Worm (Caenorhabditis elegans): ENCODE data around the gene egl-9.

The egl-9 gene

ce11 chrV:10468190-10468589 is at the start of gene egl-9:
Gene egl-9, plus strand, starts transcription at chrV:10468517.
- TF ChIP-seq unc-62 (GFP tag; optimal IDR thresholded peaks at IDR 0.05) = no peak

- TF ChIP-seq unc-62 (GFP tag; optimal IDR thresholded peaks at IDR 0.05) = no peak
These were observed 49.4 kb upstream of the egl-9 start, which contains the start of gene F15H10.5 for ce11 chrV:10418961-10419360. Gene F15H10.5, minus strand, starts transcription at chrV:10419061.

DNA sequence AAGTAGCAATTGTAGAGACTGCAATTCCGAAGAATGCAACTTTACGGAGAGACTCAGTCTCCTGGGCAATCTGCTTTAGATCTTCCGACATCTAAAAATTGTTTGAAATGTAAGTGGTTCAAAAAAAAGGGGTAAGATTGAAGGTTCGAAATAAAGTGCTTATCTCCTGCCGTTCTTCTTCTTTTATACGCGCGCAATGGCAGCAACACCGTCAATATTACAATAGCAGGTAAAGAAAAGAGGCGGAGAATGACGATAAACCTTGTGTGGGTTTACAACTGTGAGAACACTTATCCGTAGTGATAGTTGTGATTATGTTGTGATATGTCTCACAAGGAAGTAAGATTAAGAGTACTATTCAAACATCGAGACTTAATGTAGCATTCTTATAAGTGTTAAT is 46.5 kb upstream of the egl-9 start, which contains the start of gene col-13:
Gene col-13, minus strand, starts transcription at position 101 of the 400 bp plus-strand sequence.
- TF ChIP-seq unc-62 (GFP tag; optimal IDR thresholded peaks at IDR 0.05) = no peak

DNA sequence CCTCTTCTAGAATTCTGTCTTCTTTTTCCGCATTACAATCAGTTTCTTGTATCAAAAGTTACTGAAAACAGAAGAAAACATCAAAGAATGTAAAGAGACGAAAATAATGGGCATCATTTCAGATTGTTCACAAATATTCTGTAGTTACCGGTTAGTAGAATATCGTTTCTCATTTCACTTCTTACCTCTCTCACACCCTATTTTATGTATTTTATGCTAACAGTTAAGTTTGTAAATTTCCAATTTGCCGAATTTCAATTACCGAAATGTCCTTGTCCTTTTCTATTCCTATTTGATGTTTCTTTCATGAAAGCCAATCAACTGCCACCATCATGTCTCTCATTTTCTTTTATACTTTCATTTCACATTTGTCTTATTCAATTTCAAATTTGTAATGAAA is 44.8 kb upstream of the egl-9 start:
- TF ChIP-seq unc-62 (GFP tag; optimal IDR thresholded peaks at IDR 0.05) = no peak

ce11 chrV:10425098-10425497 is 43.2 kb upstream of the egl-9 start, which contains the start of gene col-12:
Gene col-12, minus strand, starts transcription at chrV:10425198.
- no peak for TF ChIP-seq unc-62 (GFP tag; optimal IDR thresholded peaks at IDR 0.05)

ce11 chrV:10426253-10426652 is 42.1 kb upstream of the egl-9 start, which contains the start of gene apc-10:
Gene apc-10, minus strand, starts transcription at chrV:10426353.
- TF ChIP-seq unc-62 (GFP tag; optimal IDR thresholded peaks at IDR 0.05) = no peak

ce11 chrV:10428608-10429007 is 39.7 kb upstream of the egl-9 start, which contains the start of gene tag-314:
Gene tag-314, minus strand, starts transcription at chrV:10428708.
- no peak for TF ChIP-seq unc-62 (GFP tag; optimal IDR thresholded peaks at IDR 0.05)

DNA sequence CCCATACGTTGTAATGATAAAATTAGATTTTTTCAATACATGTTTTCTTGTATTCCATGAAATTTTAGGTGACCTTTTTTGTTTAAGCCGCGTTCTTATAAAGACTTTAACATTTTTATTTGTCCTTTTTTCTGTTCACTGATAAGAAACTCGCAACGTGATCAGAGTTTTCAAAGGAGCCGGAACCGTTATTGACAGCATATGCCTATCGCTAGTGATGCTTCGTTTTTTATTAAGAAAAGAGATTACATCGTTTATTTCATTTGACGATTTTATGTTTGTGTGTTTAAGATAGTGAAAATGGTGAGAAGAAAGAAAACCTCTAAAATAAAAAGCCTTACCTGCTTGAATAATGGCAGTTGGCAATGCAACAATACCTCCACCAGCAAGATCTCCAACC is 35.7 kb upstream of the egl-9 start:
- TF ChIP-seq unc-62 (GFP tag; optimal IDR thresholded peaks at IDR 0.05) = no peak

- no peak for TF ChIP-seq unc-62 (GFP tag; optimal IDR thresholded peaks at IDR 0.05)
These were observed 34.6 kb upstream of the egl-9 start, which contains the start of gene Y32F6A.4 for ce11 chrV:10433721-10434120. Gene Y32F6A.4, minus strand, starts transcription at chrV:10434067.

ce11 chrV:10435198-10435597 is 33.1 kb upstream of the egl-9 start:
- TF ChIP-seq unc-62 (GFP tag; optimal IDR thresholded peaks at IDR 0.05) = no peak

DNA sequence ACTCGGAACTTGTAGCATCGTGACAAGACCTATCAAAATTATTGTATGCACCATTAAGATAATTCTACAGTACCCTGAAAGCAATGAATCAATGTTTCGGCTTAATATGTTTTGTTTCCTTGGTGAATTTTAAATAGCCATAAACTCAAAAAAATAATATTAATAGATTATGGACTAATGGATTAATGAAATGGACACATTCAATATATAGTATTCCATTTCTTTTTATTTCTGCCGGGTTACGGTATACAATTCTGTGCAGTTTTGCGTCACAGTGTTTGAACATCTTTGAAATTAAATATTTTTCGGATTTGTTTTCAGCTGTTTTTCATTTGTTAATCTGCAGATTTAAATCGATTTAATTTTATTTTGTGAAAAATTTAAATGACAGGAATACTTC is 31.7 kb upstream of the egl-9 start, which contains the start of gene set-22:
Gene set-22, plus strand, starts transcription at position 301 of the 400 bp plus-strand sequence.
- no peak for TF ChIP-seq unc-62 (GFP tag; optimal IDR thresholded peaks at IDR 0.05)

- no peak for TF ChIP-seq unc-62 (GFP tag; optimal IDR thresholded peaks at IDR 0.05)
These were observed 27.6 kb upstream of the egl-9 start, which contains the start of gene snf-10 for ce11 chrV:10440723-10441122. Gene snf-10, minus strand, starts transcription at chrV:10440823.

DNA sequence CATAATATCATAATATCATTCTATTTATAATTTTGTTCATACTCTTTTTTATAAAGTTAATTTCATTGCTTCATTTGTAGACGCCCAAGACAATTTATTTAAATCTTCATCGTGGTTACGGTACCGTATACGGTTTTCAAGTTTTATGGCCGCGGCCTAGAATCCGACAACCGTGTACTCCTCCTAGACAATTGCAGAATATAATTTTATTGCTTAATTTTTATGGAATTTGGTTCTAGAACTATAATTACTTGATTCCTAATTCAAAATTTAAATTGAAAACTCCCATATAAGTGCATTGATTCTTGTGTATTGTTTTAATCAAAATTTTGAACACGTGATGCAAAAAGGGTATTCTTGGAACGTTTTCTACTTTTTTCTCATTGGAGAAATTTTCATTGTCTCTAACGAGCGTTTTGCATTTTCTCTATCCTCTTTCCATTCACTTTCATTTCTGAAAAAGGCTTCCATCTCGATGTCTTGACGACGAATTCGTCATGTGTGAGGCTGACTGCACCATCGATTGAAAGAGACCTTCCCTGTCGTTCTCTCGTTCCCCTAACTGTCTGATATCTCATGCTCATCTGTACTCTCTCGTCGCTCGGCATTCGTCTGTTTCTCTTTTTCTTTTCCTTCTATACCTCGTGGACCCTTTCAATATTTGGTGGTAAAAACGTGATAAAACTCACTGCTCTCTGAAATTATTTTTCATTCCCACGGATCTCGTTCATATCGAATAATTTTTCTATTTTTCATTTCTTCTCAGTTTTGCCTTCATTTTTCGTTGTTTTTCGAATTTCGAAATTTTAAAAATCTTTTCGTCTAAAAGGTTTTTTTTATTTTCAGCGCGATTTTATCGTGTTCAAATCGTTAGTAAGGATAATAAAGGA is 26.9 kb upstream of the egl-9 start, which contains the start of gene pap-1:
Gene pap-1, plus strand, starts transcription at position 840 of the 890 bp plus-strand sequence.
- no peak for TF ChIP-seq unc-62 (GFP tag; optimal IDR thresholded peaks at IDR 0.05)

ce11 chrV:10453466-10453865 is 14.9 kb upstream of the egl-9 start, which contains the start of gene Y32F6A.5:
Gene Y32F6A.5, minus strand, starts transcription at chrV:10453605.
- TF ChIP-seq unc-62 (GFP tag; optimal IDR thresholded peaks at IDR 0.05) = no peak

DNA sequence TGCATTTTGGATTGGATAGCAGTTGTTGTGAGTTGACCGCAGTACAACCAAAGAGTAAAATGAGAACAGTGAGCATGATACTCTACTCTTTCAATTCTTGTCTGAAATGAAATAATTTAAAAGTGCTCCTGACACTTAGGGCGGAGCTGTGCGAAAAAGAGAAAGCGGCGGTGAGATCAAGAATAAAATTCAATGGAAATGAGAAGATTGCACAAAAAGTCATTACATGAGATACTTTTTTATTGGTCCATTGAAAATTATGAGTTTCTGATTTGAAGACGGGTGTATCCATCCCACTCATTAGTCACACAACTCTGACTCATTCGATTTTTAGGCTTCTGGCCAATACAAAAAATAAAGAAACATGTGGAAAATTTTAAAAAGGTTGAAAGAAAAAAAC is 11.1 kb upstream of the egl-9 start, which contains the start of gene F22E12.1:
Gene F22E12.1, minus strand, starts transcription at position 101 of the 400 bp plus-strand sequence.
- no peak for TF ChIP-seq unc-62 (GFP tag; optimal IDR thresholded peaks at IDR 0.05)

DNA sequence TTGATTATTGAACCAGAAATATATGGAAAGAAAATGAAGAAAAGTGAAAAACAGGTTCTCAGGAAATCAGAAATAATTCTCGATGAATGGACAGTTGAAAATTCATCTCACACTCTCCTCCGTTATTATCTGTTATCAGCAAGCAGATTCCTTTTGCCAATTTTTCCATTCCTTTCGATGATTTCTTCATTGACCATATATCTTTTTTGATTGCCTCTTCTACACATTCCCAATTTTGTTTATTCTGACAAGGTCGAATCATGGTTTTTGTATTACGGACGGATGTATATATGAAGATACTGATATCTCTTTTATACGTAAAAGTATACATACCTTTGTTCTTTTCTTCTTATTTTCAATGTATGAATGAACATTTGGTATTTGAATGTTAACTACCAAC is 7.6 kb upstream of the egl-9 start:
- no peak for TF ChIP-seq unc-62 (GFP tag; optimal IDR thresholded peaks at IDR 0.05)

DNA sequence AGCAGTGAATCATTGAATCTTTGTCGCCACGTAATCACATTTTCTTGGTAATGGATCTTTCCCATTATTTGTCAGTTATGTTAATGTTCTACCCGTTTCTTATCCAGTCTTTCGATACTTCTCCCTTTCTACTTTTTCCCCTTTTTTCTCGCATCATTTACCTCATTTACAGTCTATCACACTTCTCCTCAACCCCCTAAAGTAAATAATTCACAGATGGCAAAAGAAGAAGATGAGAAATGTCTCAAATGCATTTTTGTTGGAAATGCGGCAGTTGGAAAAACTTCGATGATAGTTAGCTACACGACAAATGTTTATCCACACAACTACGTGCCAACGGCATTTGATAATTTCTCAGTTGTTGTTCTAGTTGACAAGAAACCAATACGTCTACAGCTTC is 6.3 kb upstream of the egl-9 start, which contains the start of gene chw-1:
Gene chw-1, plus strand, starts transcription at position 217 of the 400 bp plus-strand sequence.
- TF ChIP-seq unc-62 (GFP tag; optimal IDR thresholded peaks at IDR 0.05) = no peak
